Fruit fly (Drosophila melanogaster): ENCODE results near the gene CG9664.

The CG9664 gene

DNA sequence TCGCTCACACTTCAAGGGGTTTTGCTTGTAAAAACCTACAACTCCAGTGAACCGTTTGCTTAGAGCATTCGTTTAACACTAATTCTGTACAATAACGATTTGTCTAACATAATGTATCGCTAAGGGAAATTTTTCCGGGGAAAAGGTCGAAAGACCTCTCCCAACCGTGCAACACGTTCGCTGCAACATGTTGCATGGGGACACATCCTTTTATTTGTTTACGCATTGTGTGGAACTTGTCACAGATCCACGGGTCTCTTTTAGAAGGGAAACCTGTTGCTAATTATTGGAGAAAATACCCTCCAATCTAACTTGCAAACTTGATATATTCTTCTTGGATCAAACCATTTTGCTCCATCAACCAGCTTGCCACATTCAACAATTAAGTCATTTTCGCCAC, 28.9 kb downstream of the CG9664 start:
- TF ChIP-seq Lpt (GFP tag; optimal IDR thresholded peaks at IDR 0.05) = no peak
- TF ChIP-seq eg (GFP tag; IDR thresholded peaks at IDR 0.05) = no peak
- TF ChIP-seq CG9139 (GFP tag; optimal IDR thresholded peaks at IDR 0.05) = no peak
- TF ChIP-seq dsx (GFP tag; optimal IDR thresholded peaks at IDR 0.05; ENCODE audit: poor library complexity, severe bottlenecking) = no peak
- no peak for TF ChIP-seq CG8319 (GFP tag; optimal IDR thresholded peaks at IDR 0.05)
- no peak for TF ChIP-seq CG31627 (GFP tag; optimal IDR thresholded peaks at IDR 0.05)
- no peak for TF ChIP-seq lz (GFP tag; optimal IDR thresholded peaks at IDR 0.05)
- no peak for TF ChIP-seq achi (GFP tag; optimal IDR thresholded peaks at IDR 0.05)
- no peak for TF ChIP-seq CG34406 (GFP tag; optimal IDR thresholded peaks at IDR 0.05)
- no peak for TF ChIP-seq Sox102F (GFP tag; optimal IDR thresholded peaks at IDR 0.05)
- no peak for TF ChIP-seq CG16779 (tag; optimal IDR thresholded peaks at IDR 0.05)
- no peak for TF ChIP-seq Hr39 (GFP tag; optimal IDR thresholded peaks at IDR 0.05)
- no peak for TF ChIP-seq CG10669 (GFP tag; optimal IDR thresholded peaks at IDR 0.05)
- TF ChIP-seq Sox15 (GFP tag; optimal IDR thresholded peaks at IDR 0.05) = no peak
- no peak for TF ChIP-seq CG11902 (GFP tag; optimal IDR thresholded peaks at IDR 0.05)
- no peak for TF ChIP-seq fkh (GFP tag; optimal IDR thresholded peaks at IDR 0.05)
- no peak for TF ChIP-seq topi (GFP tag; optimal IDR thresholded peaks at IDR 0.05)

DNA sequence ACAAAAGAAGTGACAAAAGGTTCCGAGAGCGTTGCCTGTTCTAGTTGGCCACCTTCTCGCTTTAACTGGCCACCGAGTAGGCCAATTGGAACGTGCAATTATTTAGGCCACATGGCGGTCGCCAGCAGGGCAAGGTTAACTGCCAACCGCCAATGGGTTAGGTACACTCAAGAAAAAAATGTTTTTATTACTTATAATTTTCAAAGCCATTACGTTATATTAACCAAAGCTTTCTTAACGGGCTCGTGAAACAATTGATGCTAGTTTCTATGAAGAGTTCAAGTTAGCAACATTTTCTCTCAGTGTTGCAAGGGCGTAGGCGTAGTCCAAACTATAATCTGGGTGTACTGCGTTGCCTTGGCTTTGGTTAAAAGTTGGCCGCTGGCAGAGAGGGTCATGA, 48.5 kb downstream of the CG9664 start:
- TF ChIP-seq eg (GFP tag; IDR thresholded peaks at IDR 0.05) (peak; percentile 60; the same call in 2 of the 3 replicates), CG32006 (GFP tag; optimal IDR thresholded peaks at IDR 0.05) (peak; percentile 6), net (GFP tag; optimal IDR thresholded peaks at IDR 0.05) (no peak), Gug (GFP tag; IDR thresholded peaks at IDR 0.05) (peak; percentile 33; the same call in 1 of the 2 replicates), Smox (GFP tag; optimal IDR thresholded peaks at IDR 0.05) (no peak), Eip78C (GFP tag) (peak; percentile 47), CG11294 (GFP tag; IDR thresholded peaks at IDR 0.05) (peak; percentile 32; the same call in 1 of the 2 replicates), CG6163 (GFP tag; IDR thresholded peaks at IDR 0.05) (peak; percentile 33; the same call in 1 of the 3 replicates)

All from whole organism, prepupa.